Worm (Caenorhabditis elegans): ENCODE data around the gene top-2.

Gene top-2

DNA sequence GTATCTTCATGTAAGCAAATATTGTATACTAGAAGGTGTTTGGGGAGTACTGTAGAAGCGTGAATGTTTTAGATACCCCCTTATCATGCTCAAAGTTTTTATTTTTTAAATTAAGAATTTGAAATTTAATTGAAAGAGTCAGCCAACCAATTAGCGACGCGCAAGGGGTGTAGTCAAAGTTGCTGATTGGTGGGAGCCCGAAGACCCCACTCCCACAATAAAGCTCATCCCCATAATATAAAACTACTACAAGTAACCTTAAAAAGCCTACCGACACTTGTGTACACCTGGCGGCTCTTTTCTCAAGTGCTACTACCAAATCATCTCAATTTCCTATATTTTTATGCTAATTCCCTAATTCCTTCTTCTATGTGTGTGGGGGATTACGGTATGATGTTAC lies 24.8 kb downstream of the top-2 start:
- TF ChIP-seq hlh-11 (tag; optimal IDR thresholded peaks at IDR 0.05) (no peak), lin-29 (GFP tag; IDR thresholded peaks at IDR 0.05) (no peak), aha-1 (tag) (peak; percentile 89), zip-11 (GFP tag; IDR thresholded peaks at IDR 0.05) (no peak), zfp-3 (GFP tag; conservative IDR thresholded peaks at IDR 0.05) (no peak), dmd-9 (GFP tag; IDR thresholded peaks at IDR 0.05) (no peak), D1046.2 (GFP tag; IDR thresholded peaks at IDR 0.05) (no peak), ctbp-1 (GFP tag; IDR thresholded peaks at IDR 0.05) (no peak)

ce11 chrII:11901110-11901509 lies 26.2 kb downstream of the top-2 start, which contains the start of gene vab-23:
TSS of gene vab-23 (minus strand) at chrII:11901210.
- no peak for TF ChIP-seq F49E8.2 (tag; optimal IDR thresholded peaks at IDR 0.05; ENCODE audit: borderline replicate concordance)
- TF ChIP-seq unc-62 (GFP tag; optimal IDR thresholded peaks at IDR 0.05 in 1 of 2): no peak
- TF ChIP-seq unc-62 (tag; optimal IDR thresholded peaks at IDR 0.05): no peak
- TF ChIP-seq D1046.2 (GFP tag; IDR thresholded peaks at IDR 0.05): no peak
- no peak for TF ChIP-seq mdl-1 (tag; optimal IDR thresholded peaks at IDR 0.05)

DNA sequence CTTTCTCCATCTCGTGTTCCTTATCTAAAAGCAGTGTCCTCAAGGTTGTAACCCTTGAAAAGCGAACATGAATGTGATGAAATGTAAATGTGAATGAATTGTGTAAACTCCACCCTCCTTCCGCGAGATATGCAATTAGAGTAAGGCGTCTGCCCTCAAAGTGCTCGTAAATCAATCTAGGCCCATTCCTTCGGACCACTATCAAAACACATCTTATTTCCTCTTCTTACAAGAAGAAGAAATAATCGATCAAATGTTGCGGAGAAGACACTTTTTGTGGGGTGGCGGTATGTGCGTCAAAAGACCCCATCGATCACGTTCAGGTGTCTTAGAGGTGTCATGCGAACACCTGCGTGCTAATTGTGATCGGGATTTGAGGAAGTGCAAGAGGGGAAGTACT lies 27.3 kb downstream of the top-2 start:
- TF ChIP-seq daf-16 (GFP tag; optimal IDR thresholded peaks at IDR 0.05) (no peak), daf-16 (tag; optimal IDR thresholded peaks at IDR 0.05) (no peak), mxl-3 (GFP tag; optimal IDR thresholded peaks at IDR 0.05) (no peak), madf-5 (GFP tag; IDR thresholded peaks at IDR 0.05) (no peak), T20F7.1 (GFP tag; optimal IDR thresholded peaks at IDR 0.05) (no peak), Y5F2A.4 (GFP tag; optimal IDR thresholded peaks at IDR 0.05) (no peak), ZK546.5 (tag; optimal IDR thresholded peaks at IDR 0.05) (no peak), zfp-2 (tag; optimal IDR thresholded peaks at IDR 0.05) (no peak), arid-1 (GFP tag; conservative IDR thresholded peaks at IDR 0.05) (no peak), hlh-30 (tag; optimal IDR thresholded peaks at IDR 0.05; ENCODE audit: insufficient read depth) (no peak), nhr-41 (GFP tag; IDR thresholded peaks at IDR 0.05) (no peak), ces-1 (GFP tag; optimal IDR thresholded peaks at IDR 0.05) (no peak), Y75B8A.6 (GFP tag; IDR thresholded peaks at IDR 0.05) (no peak), ceh-28 (tag; optimal IDR thresholded peaks at IDR 0.05) (no peak), hlh-11 (tag; optimal IDR thresholded peaks at IDR 0.05) (no peak), dve-1 (tag; optimal IDR thresholded peaks at IDR 0.05; ENCODE audit: insufficient read depth) (no peak), zip-2 (tag; optimal IDR thresholded peaks at IDR 0.05) (no peak)

DNA sequence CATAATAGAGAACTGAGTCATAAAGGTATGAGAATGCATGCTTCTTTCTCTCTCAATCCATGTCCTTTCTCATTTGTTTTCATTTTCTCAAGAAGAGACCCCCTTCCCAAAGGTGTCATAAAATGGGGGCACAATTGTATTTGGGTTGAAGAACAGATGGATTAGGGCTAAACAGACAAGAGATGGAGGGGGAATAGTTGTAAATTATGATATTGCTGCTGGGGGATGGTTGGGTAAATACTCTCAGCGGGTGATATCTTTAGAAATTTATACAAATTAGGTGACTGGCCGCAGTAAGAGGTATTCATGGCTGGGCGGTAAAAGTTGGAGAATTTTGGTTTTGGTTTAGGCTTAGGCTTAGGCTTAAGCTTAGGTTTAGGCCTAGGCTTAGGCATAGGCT lies 30.1 kb downstream of the top-2 start:
- TF ChIP-seq unc-62 (GFP tag; optimal IDR thresholded peaks at IDR 0.05 in 1 of 2) (peak in 1 of 2 experiments; percentile 59), unc-62 (tag; optimal IDR thresholded peaks at IDR 0.05) (no peak), cey-2 (tag; optimal IDR thresholded peaks at IDR 0.05; ENCODE audit: borderline replicate concordance, insufficient read depth) (no peak)

- no peak for TF ChIP-seq arid-1 (GFP tag; conservative IDR thresholded peaks at IDR 0.05)
- TF ChIP-seq vab-7 (GFP tag; IDR thresholded peaks at IDR 0.05): no peak
- no peak for TF ChIP-seq php-3 (GFP tag; IDR thresholded peaks at IDR 0.05)
- TF ChIP-seq ceh-82 (tag; optimal IDR thresholded peaks at IDR 0.05): no peak
- no peak for TF ChIP-seq nhr-48 (tag; optimal IDR thresholded peaks at IDR 0.05)
- TF ChIP-seq fos-1 (tag; optimal IDR thresholded peaks at IDR 0.05): no peak
Measured at ce11 chrII:11906217-11906616, 31.3 kb downstream of the top-2 start, which contains the start of gene ZK930.4. TSS of gene ZK930.4 (plus strand) at chrII:11906517.

Measured in whole organism, L4 larva.